Worm (Caenorhabditis elegans) whole organism, L2 larva: ENCODE results near the gene C25E10.5.

Experiments
- R02D3.7 ChIP-seq: fragments of 150-350 bp; optimal IDR thresholded peaks from 2 replicates; lab custom pipeline; 2014; ENCODE audit warnings: missing biosample characterization, missing genetic modification characterization
- ceh-16 ChIP-seq: fragments of 150-350 bp; optimal IDR thresholded peaks from 2 replicates; lab custom pipeline; 2014; ENCODE audit warnings: missing biosample characterization, missing genetic modification characterization
- dmd-4 ChIP-seq: sonication (generic microtip); optimal IDR thresholded peaks from 2 replicates; lab custom pipeline; 2017; ENCODE audit warnings: missing biosample characterization, missing genetic modification characterization
- elt-1 ChIP-seq: fragments of 150-350 bp; optimal IDR thresholded peaks from 2 replicates; lab custom pipeline; 2014; ENCODE audit warnings: missing biosample characterization, missing genetic modification characterization
- lin-11 ChIP-seq: fragments of 150-350 bp; sonication (generic microtip); optimal IDR thresholded peaks from 2 replicates; lab custom pipeline; 2014; ENCODE audit warnings: missing biosample characterization, missing genetic modification characterization, inconsistent platforms, mixed read lengths
- nhr-11 ChIP-seq: fragments of 150-350 bp; optimal IDR thresholded peaks from 2 replicates; lab custom pipeline; 2014; ENCODE audit warnings: missing biosample characterization, missing genetic modification characterization
- nhr-237 ChIP-seq: fragments of 150-350 bp; optimal IDR thresholded peaks from 2 replicates; lab custom pipeline; 2014; ENCODE audit warnings: missing biosample characterization, missing genetic modification characterization
- unc-62 ChIP-seq: fragments of 150-350 bp; optimal IDR thresholded peaks from 2 replicates; lab custom pipeline; 2014; ENCODE audit warnings: missing biosample characterization, missing genetic modification reagents, missing genetic modification characterization
- zag-1 ChIP-seq: fragments of 150-350 bp; optimal IDR thresholded peaks from 2 replicates; lab custom pipeline; 2014; ENCODE audit warnings: missing biosample characterization, missing genetic modification characterization
- ztf-4 ChIP-seq: fragments of 150-350 bp; optimal IDR thresholded peaks from 2 replicates; lab custom pipeline; 2014; ENCODE audit warnings: missing biosample characterization, missing genetic modification characterization

DNA sequence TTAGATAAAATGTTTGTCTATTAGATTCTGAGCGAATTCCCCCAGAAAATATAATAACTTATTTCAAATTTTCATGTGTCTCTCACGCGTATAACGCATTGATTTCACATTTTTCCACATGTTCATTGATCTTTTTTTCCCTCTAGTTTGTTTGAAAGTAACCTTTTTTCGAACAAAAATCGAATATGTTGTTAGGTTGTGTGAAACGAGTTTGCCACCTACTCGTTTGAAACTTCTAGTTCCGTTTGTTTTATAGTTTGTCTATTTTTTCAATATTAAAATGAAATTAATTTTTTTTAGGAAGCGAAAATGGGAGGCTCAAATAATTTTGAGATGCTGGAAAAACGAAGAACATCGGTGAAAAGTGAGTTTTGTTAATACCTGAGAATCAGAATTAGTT is at the start of gene C25E10.5:
- TF ChIP-seq lin-11 (tag; lab: Kevin White, UChicago) (no peak), ceh-16 (tag; lab: Kevin White, UChicago) (no peak), unc-62 (GFP tag; lab: Kevin White, UChicago) (no peak), ztf-4 (no peak), nhr-11 (no peak), nhr-237 (tag; lab: Kevin White, UChicago) (no peak), zag-1 (tag; lab: Kevin White, UChicago) (no peak), R02D3.7 (no peak), dmd-4 (tag; lab: Kevin White, UChicago) (no peak), elt-1 (no peak)
